Fruit fly (Drosophila melanogaster) whole organism, prepupa: ENCODE data around the gene CG46439.

Experiments used
- Blimp-1 ChIP-seq: fragments of 200-800 bp; sonication (Bioruptor generic); optimal IDR thresholded peaks from 3 replicates; lab custom pipeline; 2017; ENCODE audit warnings: missing biosample characterization, missing genetic modification characterization, mild to moderate bottlenecking, moderate library complexity, missing genetic modification reagents
- CG10631 ChIP-seq: fragments of 200-800 bp; sonication (Bioruptor generic); optimal IDR thresholded peaks from 2 replicates; lab custom pipeline; 2016; ENCODE audit warnings: missing biosample characterization, missing genetic modification characterization
- CG11762 ChIP-seq: fragments of 200-800 bp; sonication (Bioruptor generic); optimal IDR thresholded peaks from 3 replicates; lab custom pipeline; 2016; ENCODE audit warnings: missing biosample characterization, missing genetic modification characterization; ENCODE audit not compliant: insufficient read depth
- CG11902 ChIP-seq: fragments of 200-800 bp; sonication (Bioruptor generic); optimal IDR thresholded peaks from 3 replicates; lab custom pipeline; 2016; ENCODE audit warnings: missing biosample characterization, missing genetic modification characterization
- CG1621 ChIP-seq: fragments of 200-800 bp; sonication (Bioruptor generic); optimal IDR thresholded peaks from 3 replicates; lab custom pipeline; 2018; ENCODE audit warnings: missing biosample characterization, mild to moderate bottlenecking, missing genetic modification characterization
- CG16779 ChIP-seq: fragments of 200-800 bp; sonication (Bioruptor generic); optimal IDR thresholded peaks from 3 replicates; lab custom pipeline; 2017; ENCODE audit warnings: missing biosample characterization, mild to moderate bottlenecking, missing genetic modification characterization
- CG3032 ChIP-seq: fragments of 200-800 bp; optimal IDR thresholded peaks from 2 replicates; lab custom pipeline; 2019; ENCODE audit warnings: missing biosample characterization, mild to moderate bottlenecking, missing genetic modification characterization, moderate library complexity
- CG31627 ChIP-seq: fragments of 200-800 bp; sonication (Bioruptor generic); optimal IDR thresholded peaks from 3 replicates; lab custom pipeline; 2016; ENCODE audit warnings: missing biosample characterization, missing genetic modification characterization
- CG34406 ChIP-seq: fragments of 200-800 bp; sonication (Bioruptor generic); optimal IDR thresholded peaks from 3 replicates; lab custom pipeline; 2016; ENCODE audit warnings: missing biosample characterization, missing genetic modification characterization
- CG3919 ChIP-seq: fragments of 200-800 bp; sonication (Bioruptor generic); optimal IDR thresholded peaks from 3 replicates; lab custom pipeline; 2016; ENCODE audit warnings: missing biosample characterization, missing genetic modification characterization
- CG6276 ChIP-seq: fragments of 200-800 bp; sonication (Bioruptor generic); optimal IDR thresholded peaks from 2 replicates; lab custom pipeline; 2017; ENCODE audit warnings: missing biosample characterization, mild to moderate bottlenecking, missing genetic modification characterization
- CG6792 ChIP-seq: fragments of 200-800 bp; sonication (Bioruptor generic); optimal IDR thresholded peaks from 3 replicates; lab custom pipeline; 2016; ENCODE audit warnings: missing biosample characterization, missing genetic modification characterization
- CG6808 ChIP-seq: fragments of 200-800 bp; sonication (Bioruptor generic); optimal IDR thresholded peaks from 3 replicates; lab custom pipeline; 2017; ENCODE audit warnings: missing biosample characterization, missing genetic modification characterization, mild to moderate bottlenecking, moderate library complexity, missing genetic modification reagents
- CG6854 ChIP-seq: fragments of 200-800 bp; sonication (Bioruptor generic); optimal IDR thresholded peaks from 2 replicates; lab custom pipeline; 2017; ENCODE audit warnings: missing biosample characterization, mild to moderate bottlenecking, missing genetic modification characterization
- CG8119 ChIP-seq: fragments of 200-800 bp; sonication (Bioruptor generic); IDR thresholded peaks from 3 replicates; pipeline ENCODE4 v1.3.6; 2022; ENCODE audit warnings: missing biosample characterization, missing genetic modification characterization
- CG8319 ChIP-seq: fragments of 200-800 bp; sonication (Bioruptor generic); optimal IDR thresholded peaks from 3 replicates; lab custom pipeline; 2016; ENCODE audit warnings: missing biosample characterization, missing genetic modification characterization
- CG8632 ChIP-seq: fragments of 200-800 bp; sonication (Bioruptor generic); optimal IDR thresholded peaks from 3 replicates; lab custom pipeline; 2016; ENCODE audit warnings: missing biosample characterization, missing genetic modification characterization
- CG9139 ChIP-seq: fragments of 200-800 bp; sonication (Bioruptor generic); optimal IDR thresholded peaks from 3 replicates; lab custom pipeline; 2017; ENCODE audit warnings: missing biosample characterization, mild to moderate bottlenecking, missing genetic modification characterization
- Eip75B ChIP-seq: fragments of 200-800 bp; sonication (Bioruptor generic); optimal IDR thresholded peaks from 3 replicates; lab custom pipeline; 2016; ENCODE audit warnings: missing biosample characterization, missing genetic modification characterization
- Eip78C ChIP-seq: fragments of 200-800 bp; sonication (Bioruptor generic); peaks from one replicate; lab custom pipeline; 2016; ENCODE audit warnings: missing biosample characterization, missing genetic modification characterization
- Ets21C ChIP-seq: fragments of 200-800 bp; sonication (Bioruptor generic); optimal IDR thresholded peaks from 3 replicates; lab custom pipeline; 2016; ENCODE audit warnings: missing biosample characterization, missing genetic modification characterization
- Ets96B ChIP-seq: fragments of 200-800 bp; optimal IDR thresholded peaks from 2 replicates; lab custom pipeline; 2019; ENCODE audit warnings: missing biosample characterization, mild to moderate bottlenecking, missing genetic modification characterization, moderate library complexity
- Gug ChIP-seq: fragments of 200-800 bp; sonication (Bioruptor generic); IDR thresholded peaks from 2 replicates; pipeline ENCODE4 v1.3.6; 2022; ENCODE audit warnings: missing biosample characterization, missing genetic modification characterization
- Hr38 ChIP-seq: sonication (Bioruptor generic); optimal IDR thresholded peaks from 2 replicates; lab custom pipeline; 2016; ENCODE audit warnings: missing biosample characterization, missing genetic modification characterization
- Hr39 ChIP-seq: fragments of 200-800 bp; sonication (Bioruptor generic); optimal IDR thresholded peaks from 2 replicates; lab custom pipeline; 2016; ENCODE audit warnings: missing biosample characterization, missing genetic modification characterization
- Hr4 ChIP-seq: fragments of 200-800 bp; sonication (Bioruptor generic); optimal IDR thresholded peaks from 3 replicates; lab custom pipeline; 2016; ENCODE audit warnings: missing biosample characterization, missing genetic modification characterization
- Lpt ChIP-seq: fragments of 200-800 bp; sonication (Bioruptor generic); optimal IDR thresholded peaks from 3 replicates; lab custom pipeline; 2016; ENCODE audit warnings: missing biosample characterization, missing genetic modification characterization
- Met ChIP-seq: fragments of 200-800 bp; sonication (Bioruptor generic); optimal IDR thresholded peaks from 3 replicates; lab custom pipeline; 2016; ENCODE audit warnings: missing biosample characterization, missing genetic modification characterization
- Smox ChIP-seq: fragments of 200-800 bp; sonication (Bioruptor generic); optimal IDR thresholded peaks from 3 replicates; lab custom pipeline; 2016; ENCODE audit warnings: missing biosample characterization, missing genetic modification characterization
- Sox102F ChIP-seq: fragments of 200-800 bp; sonication (Bioruptor generic); optimal IDR thresholded peaks from 2 replicates; lab custom pipeline; 2016; ENCODE audit warnings: missing biosample characterization, mild to moderate bottlenecking, missing genetic modification characterization
- Sox14 ChIP-seq: fragments of 200-800 bp; sonication (Bioruptor generic); optimal IDR thresholded peaks from 3 replicates; lab custom pipeline; 2016; ENCODE audit warnings: missing biosample characterization, missing genetic modification characterization
- Sox15 ChIP-seq: fragments of 200-800 bp; sonication (Bioruptor generic); optimal IDR thresholded peaks from 3 replicates; lab custom pipeline; 2016; ENCODE audit warnings: missing biosample characterization, missing genetic modification characterization
- achi ChIP-seq: fragments of 200-800 bp; sonication (Bioruptor generic); optimal IDR thresholded peaks from 3 replicates; lab custom pipeline; 2016; ENCODE audit warnings: missing biosample characterization, missing genetic modification characterization
- acj6 ChIP-seq: fragments of 200-800 bp; sonication (Bioruptor generic); optimal IDR thresholded peaks from 3 replicates; lab custom pipeline; 2016; ENCODE audit warnings: missing biosample characterization, missing genetic modification characterization
- cyc ChIP-seq: fragments of 200-800 bp; sonication (Bioruptor generic); optimal IDR thresholded peaks from 3 replicates; lab custom pipeline; 2016; ENCODE audit warnings: missing biosample characterization, missing genetic modification characterization
- dac ChIP-seq: fragments of 200-800 bp; sonication (Bioruptor generic); optimal IDR thresholded peaks from 2 replicates; lab custom pipeline; 2017; ENCODE audit warnings: missing biosample characterization, mild to moderate bottlenecking, missing genetic modification characterization
- dsx ChIP-seq: fragments of 200-800 bp; optimal IDR thresholded peaks from 3 replicates; lab custom pipeline; 2019; ENCODE audit warnings: missing biosample characterization, mild to moderate bottlenecking, missing genetic modification characterization, moderate library complexity; ENCODE audit not compliant: poor library complexity, severe bottlenecking
- eg ChIP-seq: fragments of 200-800 bp; sonication (Bioruptor generic); IDR thresholded peaks from 3 replicates; pipeline ENCODE4 v1.3.6; 2022; ENCODE audit warnings: missing biosample characterization, missing genetic modification characterization
- esn ChIP-seq: fragments of 200-800 bp; sonication (Bioruptor generic); optimal IDR thresholded peaks from 2 replicates; lab custom pipeline; 2016; ENCODE audit warnings: missing biosample characterization, mild to moderate bottlenecking, missing genetic modification characterization, moderate library complexity
- fd59A ChIP-seq: fragments of 200-800 bp; sonication (Bioruptor generic); optimal IDR thresholded peaks from 2 replicates; lab custom pipeline; 2017; ENCODE audit warnings: missing biosample characterization, mild to moderate bottlenecking, missing genetic modification characterization, missing genetic modification reagents
- lz ChIP-seq: fragments of 200-800 bp; sonication (Bioruptor generic); optimal IDR thresholded peaks from 3 replicates; lab custom pipeline; 2016; ENCODE audit warnings: missing biosample characterization, missing genetic modification characterization
- net ChIP-seq: fragments of 200-800 bp; sonication (Bioruptor generic); optimal IDR thresholded peaks from 3 replicates; lab custom pipeline; 2016; ENCODE audit warnings: missing biosample characterization, missing genetic modification characterization
- pdm3 ChIP-seq: fragments of 200-800 bp; sonication (Bioruptor generic); optimal IDR thresholded peaks from 3 replicates; lab custom pipeline; 2016; ENCODE audit warnings: missing biosample characterization, missing genetic modification characterization
- spab ChIP-seq: fragments of 200-800 bp; sonication (Bioruptor generic); optimal IDR thresholded peaks from 2 replicates; lab custom pipeline; 2017; ENCODE audit warnings: missing biosample characterization, mild to moderate bottlenecking, missing genetic modification characterization, missing genetic modification reagents
- ss ChIP-seq, 2 experiments: fragments of 200-800 bp; sonication (Bioruptor generic); optimal IDR thresholded peaks; 2 replicates in 1 of 2; 3 replicates in 1 of 2; lab custom pipeline; 2017 to 2018; ENCODE audit warnings: mild to moderate bottlenecking in 2 of 2, missing biosample characterization in 2 of 2, missing genetic modification characterization in 2 of 2, moderate library complexity in 1 of 2
- topi ChIP-seq: fragments of 200-800 bp; sonication (Bioruptor generic); optimal IDR thresholded peaks from 3 replicates; lab custom pipeline; 2016; ENCODE audit warnings: missing biosample characterization, missing genetic modification characterization

CG46439 gene

DNA sequence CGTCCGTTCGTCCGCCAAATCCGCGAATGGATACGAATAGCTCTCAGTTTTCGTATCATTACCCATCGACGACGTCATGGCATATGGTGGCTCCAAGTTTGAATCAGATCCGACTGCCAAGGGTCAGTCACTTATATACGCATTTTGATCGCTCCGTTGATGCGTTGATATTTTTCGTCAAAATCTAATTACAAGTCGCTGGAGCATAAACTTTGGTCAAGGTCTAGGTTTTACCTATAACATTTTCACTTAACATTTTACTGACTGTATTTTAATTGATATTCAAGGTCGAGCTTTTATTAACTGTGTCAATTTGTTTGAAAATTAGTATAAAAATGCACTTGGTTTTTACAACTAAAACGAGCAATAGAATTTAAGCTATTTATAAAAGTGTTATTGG, 5.6 kb upstream of the CG46439 start, which contains the start of gene Elo68beta:
Gene Elo68beta (minus strand): TSS at position 101 of the 400 bp plus-strand sequence.
- TF ChIP-seq CG6792 (GFP tag; lab: Kevin White, UChicago) = no peak
- TF ChIP-seq Hr38 (GFP tag; lab: Kevin White, UChicago) = no peak
- no peak for TF ChIP-seq CG11762 (GFP tag; lab: Kevin White, UChicago)
- TF ChIP-seq Gug (GFP tag; lab: Robert Waterston, UW) = no peak
- no peak for TF ChIP-seq Met (GFP tag; lab: Kevin White, UChicago)
- no peak for TF ChIP-seq CG16779 (tag; lab: Kevin White, UChicago)
- no peak for TF ChIP-seq CG11902
- no peak for TF ChIP-seq Eip78C (GFP tag; lab: Kevin White, UChicago)
- no peak for TF ChIP-seq Ets21C
- no peak for TF ChIP-seq lz
- no peak for TF ChIP-seq Smox (GFP tag; lab: Kevin White, UChicago)
- TF ChIP-seq CG8119 (GFP tag; lab: Robert Waterston, UW) = no peak
- no peak for TF ChIP-seq CG6854
- no peak for TF ChIP-seq CG10631 (GFP tag; lab: Kevin White, UChicago)
- TF ChIP-seq, all 60 proteins: peak for 0

DNA sequence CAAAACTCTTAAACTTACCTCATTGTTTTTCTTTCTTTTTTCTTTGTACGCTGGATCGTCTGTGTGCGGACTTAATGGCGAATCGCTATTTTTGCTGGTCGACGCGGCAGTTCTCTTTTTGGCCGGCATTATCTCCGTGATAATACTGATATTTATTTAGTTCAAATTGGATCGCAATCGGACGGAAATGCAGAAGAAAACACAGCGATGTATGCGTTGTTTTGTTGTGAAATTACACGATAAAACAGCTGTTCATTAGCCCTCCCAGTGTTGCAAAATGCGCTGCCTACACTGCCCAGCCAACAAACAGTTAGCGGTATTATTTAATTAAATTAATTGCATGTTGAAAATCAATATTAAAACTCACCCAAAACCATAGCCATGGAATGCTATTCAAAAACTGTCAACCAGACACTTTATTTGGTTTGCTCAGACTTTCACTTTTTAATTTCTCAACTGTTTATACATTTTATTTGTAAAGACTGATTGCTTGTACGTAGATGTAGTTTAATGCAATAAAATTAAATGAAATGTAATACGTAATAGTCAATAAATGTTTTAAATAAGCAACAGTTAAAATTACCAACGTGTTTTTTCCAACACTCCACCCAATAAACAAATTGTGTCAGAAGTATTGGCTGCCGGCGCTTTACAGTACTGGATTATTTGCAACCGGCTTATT, 2.1 kb upstream of the CG46439 start, which contains the start of the genes Irbp18 and APP-BP1:
Gene Irbp18 (minus strand): TSS at position 205 of the 682 bp plus-strand sequence.
Gene APP-BP1 (plus strand): TSS at position 431 of the 682 bp plus-strand sequence.
- peak; percentile 87 for TF ChIP-seq CG6276 (GFP tag; lab: Kevin White, UChicago)
- peak; percentile 93 for TF ChIP-seq CG6792 (GFP tag; lab: Kevin White, UChicago)
- peak; percentile 91 for TF ChIP-seq CG3032 (tag; lab: Kevin White, UChicago)
- peak; percentile 96 for TF ChIP-seq cyc
- peak; percentile 98 for TF ChIP-seq esn (GFP tag; lab: Kevin White, UChicago)
- peak; percentile 94 for TF ChIP-seq Sox15
- peak; percentile 92 for TF ChIP-seq Lpt (GFP tag; lab: Kevin White, UChicago)
- TF ChIP-seq CG8119 (GFP tag; lab: Robert Waterston, UW) = peak; percentile 90
- TF ChIP-seq CG11902 = peak; percentile 92
- peak; percentile 88 for TF ChIP-seq CG1621 (tag; lab: Kevin White, UChicago)
- TF ChIP-seq Ets96B (tag; lab: Kevin White, UChicago) = peak; percentile 90
- TF ChIP-seq Eip75B (GFP tag; lab: Kevin White, UChicago) = peak; percentile 96
- peak; percentile 95 for TF ChIP-seq CG3919 (GFP tag; lab: Kevin White, UChicago)
- peak; percentile 97 for TF ChIP-seq Hr4 (GFP tag; lab: Kevin White, UChicago)
- peak; percentile 87 for TF ChIP-seq CG6808 (GFP tag; lab: Kevin White, UChicago)
- TF ChIP-seq pdm3 (GFP tag; lab: Kevin White, UChicago) = peak; percentile 97
- peak; percentile 83 for TF ChIP-seq CG6854
- TF ChIP-seq CG11762 (GFP tag; lab: Kevin White, UChicago) = peak; percentile 96
- peak; percentile 97 for TF ChIP-seq lz
- TF ChIP-seq Sox14 (GFP tag; lab: Kevin White, UChicago) = peak; percentile 97
- peak; percentile 79 for TF ChIP-seq CG9139
- peak; percentile 96 for TF ChIP-seq acj6 (GFP tag; lab: Kevin White, UChicago)
- TF ChIP-seq fd59A (GFP tag; lab: Kevin White, UChicago) = peak; percentile 92
- TF ChIP-seq Blimp-1 (GFP tag; lab: Kevin White, UChicago) = peak; percentile 87
- peak; percentile 99 for TF ChIP-seq Eip78C (GFP tag; lab: Kevin White, UChicago)
- TF ChIP-seq CG34406 (GFP tag; lab: Kevin White, UChicago) = peak; percentile 95
- peak; percentile 82 for TF ChIP-seq spab (GFP tag; lab: Kevin White, UChicago)
- TF ChIP-seq Ets21C = peak; percentile 93
- TF ChIP-seq dsx (GFP tag; lab: Kevin White, UChicago) = peak; percentile 87
- peak; percentile 95 for TF ChIP-seq net (GFP tag; lab: Kevin White, UChicago)
- TF ChIP-seq CG8319 (GFP tag; lab: Kevin White, UChicago) = peak; percentile 94
- peak; percentile 90 for TF ChIP-seq dac (GFP tag; lab: Kevin White, UChicago)
- TF ChIP-seq Gug (GFP tag; lab: Robert Waterston, UW) = peak; percentile 85
- TF ChIP-seq Smox (GFP tag; lab: Kevin White, UChicago) = peak; percentile 96
- TF ChIP-seq Sox102F (GFP tag; lab: Kevin White, UChicago) = peak; percentile 97
- TF ChIP-seq Met (GFP tag; lab: Kevin White, UChicago) = peak; percentile 96
- peak; percentile 97 for TF ChIP-seq CG31627 (GFP tag; lab: Kevin White, UChicago)
- TF ChIP-seq eg (GFP tag; lab: Robert Waterston, UW) = peak; percentile 92
- TF ChIP-seq CG8632 (GFP tag; lab: Kevin White, UChicago) = peak; percentile 92
- peak; percentile 88 for TF ChIP-seq CG16779 (tag; lab: Kevin White, UChicago)
- peak; percentile 97 for TF ChIP-seq topi
- TF ChIP-seq ss (GFP tag; optimal IDR thresholded peaks at IDR 0.05; lab: Kevin White, UChicago) = peak in 1 of 2 experiments; percentile 90
- peak; percentile 95 for TF ChIP-seq achi (GFP tag; lab: Kevin White, UChicago)
- TF ChIP-seq Hr39 (GFP tag; lab: Kevin White, UChicago) = peak; percentile 96
- peak; percentile 95 for TF ChIP-seq CG10631 (GFP tag; lab: Kevin White, UChicago)
